Worm (Caenorhabditis elegans): ENCODE measurements around the gene T08D10.5.

T08D10.5 gene

ce11 chrX:11937343-11937935, 19.9 kb upstream of the T08D10.5 start:
- TF ChIP-seq egl-5 (tag; optimal IDR thresholded peaks at IDR 0.05) = peak; percentile 95
- TF ChIP-seq ceh-82 (tag; optimal IDR thresholded peaks at IDR 0.05) = peak; percentile 98
- TF ChIP-seq nhr-28 (tag; optimal IDR thresholded peaks at IDR 0.05) = peak; percentile 93
- TF ChIP-seq lin-39 (tag; optimal IDR thresholded peaks at IDR 0.05) = peak; percentile 98
- TF ChIP-seq elt-1 (tag; optimal IDR thresholded peaks at IDR 0.05) = peak; percentile 75
- peak; percentile 99 for TF ChIP-seq nhr-23 (tag; optimal IDR thresholded peaks at IDR 0.05)
- TF ChIP-seq ama-1 (optimal IDR thresholded peaks at IDR 0.05) = no peak
- TF ChIP-seq aly-2 (tag; optimal IDR thresholded peaks at IDR 0.05) = peak; percentile 94
- no peak for TF ChIP-seq ceh-9 (tag; optimal IDR thresholded peaks at IDR 0.05)
- TF ChIP-seq skn-1 (tag; optimal IDR thresholded peaks at IDR 0.05) = peak; percentile 97
- peak; percentile 59 for TF ChIP-seq nhr-67 (tag; optimal IDR thresholded peaks at IDR 0.05)
- peak; percentile 84 for TF ChIP-seq ceh-16 (tag; optimal IDR thresholded peaks at IDR 0.05)
- TF ChIP-seq eor-1 (tag; optimal IDR thresholded peaks at IDR 0.05) = peak in 1 of 2 experiments; percentile 82
- peak; percentile 30 for TF ChIP-seq nhr-12 (tag; optimal IDR thresholded peaks at IDR 0.05)
- TF ChIP-seq snpc-4 (tag; optimal IDR thresholded peaks at IDR 0.05) = peak; percentile 95
- peak; percentile 98 for TF ChIP-seq tbx-2 (tag; optimal IDR thresholded peaks at IDR 0.05)
- peak; percentile 53 for TF ChIP-seq mdl-1 (tag; optimal IDR thresholded peaks at IDR 0.05)
- TF ChIP-seq nhr-237 (tag; optimal IDR thresholded peaks at IDR 0.05) = peak; percentile 78
- TF ChIP-seq nfya-1 (tag; optimal IDR thresholded peaks at IDR 0.05; ENCODE audit: insufficient read depth) = no peak
- peak; percentile 59 for TF ChIP-seq ztf-11 (tag; optimal IDR thresholded peaks at IDR 0.05)
- TF ChIP-seq elt-2 (tag; optimal IDR thresholded peaks at IDR 0.05) = peak; percentile 86
- TF ChIP-seq hmg-11 (tag; optimal IDR thresholded peaks at IDR 0.05) = peak; percentile 97
- TF ChIP-seq daf-12 (tag; optimal IDR thresholded peaks at IDR 0.05) = peak; percentile 81
- TF ChIP-seq lin-15B (tag; optimal IDR thresholded peaks at IDR 0.05) = peak; percentile 43
- TF ChIP-seq elt-3 (tag; optimal IDR thresholded peaks at IDR 0.05) = peak; percentile 81 to 99 (median 96)
- TF ChIP-seq fos-1 (tag; optimal IDR thresholded peaks at IDR 0.05) = peak; percentile 94
- peak; percentile 76 for TF ChIP-seq unc-39 (tag; optimal IDR thresholded peaks at IDR 0.05)
- no peak for TF ChIP-seq sea-2 (GFP tag; optimal IDR thresholded peaks at IDR 0.05)
- peak; percentile 100 for TF ChIP-seq ceh-28 (tag; optimal IDR thresholded peaks at IDR 0.05)
- TF ChIP-seq pqm-1 (tag; optimal IDR thresholded peaks at IDR 0.05) = peak; percentile 91
- TF ChIP-seq mml-1 (tag; optimal IDR thresholded peaks at IDR 0.05) = no peak
- peak; percentile 99 for TF ChIP-seq nhr-43 (tag; optimal IDR thresholded peaks at IDR 0.05; ENCODE audit: poor library complexity, severe bottlenecking)
- TF ChIP-seq unc-62 (GFP tag; optimal IDR thresholded peaks at IDR 0.05) = peak; percentile 95
- peak; percentile 98 for TF ChIP-seq fkh-10 (GFP tag; optimal IDR thresholded peaks at IDR 0.05)
- TF ChIP-seq egl-27 (tag; optimal IDR thresholded peaks at IDR 0.05) = peak; percentile 95
- peak; percentile 88 for TF ChIP-seq nhr-76 (tag; optimal IDR thresholded peaks at IDR 0.05)
- TF ChIP-seq nhr-25 (tag; optimal IDR thresholded peaks at IDR 0.05) = peak; percentile 98
- peak; percentile 90 for TF ChIP-seq zag-1 (tag; optimal IDR thresholded peaks at IDR 0.05)
- peak; percentile 86 for TF ChIP-seq ztf-4 (tag; optimal IDR thresholded peaks at IDR 0.05)
- peak; percentile 95 for TF ChIP-seq lsy-12 (tag; optimal IDR thresholded peaks at IDR 0.05)
- peak; percentile 98 for TF ChIP-seq nhr-77 (tag; optimal IDR thresholded peaks at IDR 0.05)
- TF ChIP-seq pha-4 (tag; optimal IDR thresholded peaks at IDR 0.05) = peak; percentile 99
- TF ChIP-seq R02D3.7 (tag; optimal IDR thresholded peaks at IDR 0.05) = peak; percentile 92
- peak; percentile 92 for TF ChIP-seq fkh-2 (tag; optimal IDR thresholded peaks at IDR 0.05)
- TF ChIP-seq nhr-11 (tag; optimal IDR thresholded peaks at IDR 0.05) = peak; percentile 97
- peak; percentile 100 for TF ChIP-seq jun-1 (tag; optimal IDR thresholded peaks at IDR 0.05)
- TF ChIP-seq ZK546.5 (tag; optimal IDR thresholded peaks at IDR 0.05) = peak; percentile 70

Data from whole organism, L3 larva.